Worm (Caenorhabditis elegans) whole organism, L2 larva: ENCODE data around the gene Y23B4A.1.

ENCODE experiments used
- C34F6.9 ChIP-seq: fragments of 150-350 bp; optimal IDR thresholded peaks from 2 replicates; lab custom pipeline; 2014; ENCODE audit warnings: missing biosample characterization, missing genetic modification characterization
- F13H6.1 ChIP-seq: sonication (generic microtip); optimal IDR thresholded peaks from 2 replicates; lab custom pipeline; 2016; ENCODE audit warnings: missing genetic modification characterization, missing compliant biosample characterization
- R02D3.7 ChIP-seq: fragments of 150-350 bp; optimal IDR thresholded peaks from 2 replicates; lab custom pipeline; 2014; ENCODE audit warnings: missing biosample characterization, missing genetic modification characterization
- Y55F3AM.14 ChIP-seq: fragments of 200-800 bp; sonication (Bioruptor generic); optimal IDR thresholded peaks from 2 replicates; lab custom pipeline; 2018; ENCODE audit warnings: mild to moderate bottlenecking, missing genetic modification characterization, missing compliant biosample characterization
- ZK546.5 ChIP-seq: sonication (generic microtip); optimal IDR thresholded peaks from 2 replicates; lab custom pipeline; 2017; ENCODE audit warnings: missing biosample characterization, missing genetic modification characterization
- alr-1 ChIP-seq: fragments of 150-350 bp; optimal IDR thresholded peaks from 2 replicates; lab custom pipeline; 2014; ENCODE audit warnings: missing biosample characterization, missing genetic modification characterization
- aly-2 ChIP-seq: fragments of 150-350 bp; optimal IDR thresholded peaks from 2 replicates; lab custom pipeline; 2014; ENCODE audit warnings: missing biosample characterization, missing genetic modification characterization
- blmp-1 ChIP-seq: sonication (generic microtip); optimal IDR thresholded peaks from 2 replicates; lab custom pipeline; 2017; ENCODE audit warnings: missing genetic modification characterization, mild to moderate bottlenecking, missing compliant biosample characterization, antibody characterized with exemption, moderate library complexity; ENCODE audit not compliant: insufficient read depth
- ceh-16 ChIP-seq: fragments of 150-350 bp; optimal IDR thresholded peaks from 2 replicates; lab custom pipeline; 2014; ENCODE audit warnings: missing biosample characterization, missing genetic modification characterization
- ceh-82 ChIP-seq: fragments of 150-350 bp; optimal IDR thresholded peaks from 2 replicates; lab custom pipeline; 2014; ENCODE audit warnings: missing biosample characterization, missing genetic modification characterization
- crh-2 ChIP-seq: sonication (generic microtip); optimal IDR thresholded peaks from 2 replicates; lab custom pipeline; 2017; ENCODE audit warnings: missing biosample characterization, missing genetic modification characterization
- dmd-4 ChIP-seq: sonication (generic microtip); optimal IDR thresholded peaks from 2 replicates; lab custom pipeline; 2017; ENCODE audit warnings: missing biosample characterization, missing genetic modification characterization
- egl-27 ChIP-seq: sonication (generic microtip); optimal IDR thresholded peaks from 3 replicates; lab custom pipeline; 2017; ENCODE audit warnings: missing biosample characterization, missing genetic modification reagents, missing genetic modification characterization
- elt-1 ChIP-seq: fragments of 150-350 bp; optimal IDR thresholded peaks from 2 replicates; lab custom pipeline; 2014; ENCODE audit warnings: missing biosample characterization, missing genetic modification characterization
- elt-3 ChIP-seq: sonication (generic microtip); optimal IDR thresholded peaks from 2 replicates; lab custom pipeline; 2017; ENCODE audit warnings: missing biosample characterization, missing genetic modification characterization
- fos-1 ChIP-seq: fragments of 150-350 bp; optimal IDR thresholded peaks from 2 replicates; lab custom pipeline; 2014; ENCODE audit warnings: missing biosample characterization, missing genetic modification characterization
- gmeb-1 ChIP-seq: fragments of 150-350 bp; optimal IDR thresholded peaks from 2 replicates; lab custom pipeline; 2014; ENCODE audit warnings: missing biosample characterization, missing genetic modification characterization
- lin-11 ChIP-seq: fragments of 150-350 bp; sonication (generic microtip); optimal IDR thresholded peaks from 2 replicates; lab custom pipeline; 2014; ENCODE audit warnings: missing biosample characterization, missing genetic modification characterization, inconsistent platforms, mixed read lengths
- lin-13 ChIP-seq: fragments of 150-350 bp; optimal IDR thresholded peaks from 2 replicates; lab custom pipeline; 2014; ENCODE audit warnings: missing biosample characterization, missing genetic modification reagents, missing genetic modification characterization
- lin-39 ChIP-seq: fragments of 150-350 bp; optimal IDR thresholded peaks from 2 replicates; lab custom pipeline; 2014; ENCODE audit warnings: missing biosample characterization, missing genetic modification reagents, missing genetic modification characterization
- lsy-2 ChIP-seq, 2 experiments: fragments of 150-350 bp in 1 of 2; sonication (generic microtip) in 1 of 2; optimal IDR thresholded peaks; 2 replicates each; lab custom pipeline; 2014 to 2017; ENCODE audit warnings: missing biosample characterization in 2 of 2, missing genetic modification characterization in 2 of 2
- mab-5 ChIP-seq: fragments of 150-350 bp; optimal IDR thresholded peaks from 2 replicates; lab custom pipeline; 2014; ENCODE audit warnings: missing biosample characterization, missing genetic modification characterization
- mbf-1 ChIP-seq: sonication (generic microtip); optimal IDR thresholded peaks from 2 replicates; lab custom pipeline; 2017; ENCODE audit warnings: missing biosample characterization, missing genetic modification characterization
- mdl-1 ChIP-seq, 2 experiments: fragments of 150-350 bp in 1 of 2; sonication (generic microtip) in 1 of 2; optimal IDR thresholded peaks; 2 replicates each; lab custom pipeline; 2017; ENCODE audit warnings: missing biosample characterization in 2 of 2, missing genetic modification characterization in 2 of 2
- nhr-10 ChIP-seq: sonication (generic microtip); optimal IDR thresholded peaks from 2 replicates; lab custom pipeline; 2017; ENCODE audit warnings: missing biosample characterization, missing genetic modification characterization
- nhr-11 ChIP-seq: fragments of 150-350 bp; optimal IDR thresholded peaks from 2 replicates; lab custom pipeline; 2014; ENCODE audit warnings: missing biosample characterization, missing genetic modification characterization
- nhr-12 ChIP-seq: fragments of 150-350 bp; optimal IDR thresholded peaks from 2 replicates; lab custom pipeline; 2014; ENCODE audit warnings: missing biosample characterization, missing genetic modification characterization
- nhr-129 ChIP-seq: fragments of 150-350 bp; optimal IDR thresholded peaks from 2 replicates; lab custom pipeline; 2014; ENCODE audit warnings: missing biosample characterization, missing genetic modification characterization
- nhr-21 ChIP-seq: fragments of 150-350 bp; optimal IDR thresholded peaks from 2 replicates; lab custom pipeline; 2014; ENCODE audit warnings: missing biosample characterization, missing genetic modification characterization
- nhr-23 ChIP-seq: fragments of 150-350 bp; optimal IDR thresholded peaks from 2 replicates; lab custom pipeline; 2014; ENCODE audit warnings: missing biosample characterization, missing genetic modification reagents, missing genetic modification characterization
- nhr-237 ChIP-seq: fragments of 150-350 bp; optimal IDR thresholded peaks from 2 replicates; lab custom pipeline; 2014; ENCODE audit warnings: missing biosample characterization, missing genetic modification characterization
- nhr-25 ChIP-seq: fragments of 150-350 bp; sonication (generic microtip); optimal IDR thresholded peaks from 3 replicates; lab custom pipeline; 2014; ENCODE audit warnings: missing biosample characterization, missing genetic modification characterization
- nhr-6 ChIP-seq: fragments of 150-350 bp; optimal IDR thresholded peaks from 2 replicates; lab custom pipeline; 2014; ENCODE audit warnings: missing biosample characterization, missing genetic modification characterization
- nhr-77 ChIP-seq: fragments of 150-350 bp; optimal IDR thresholded peaks from 2 replicates; lab custom pipeline; 2014; ENCODE audit warnings: missing biosample characterization, missing genetic modification characterization
- peb-1 ChIP-seq: fragments of 150-350 bp; optimal IDR thresholded peaks from 2 replicates; lab custom pipeline; 2014; ENCODE audit warnings: missing biosample characterization, missing genetic modification characterization
- sem-4 ChIP-seq: fragments of 150-350 bp; optimal IDR thresholded peaks from 2 replicates; lab custom pipeline; 2014; ENCODE audit warnings: missing biosample characterization, missing genetic modification reagents, missing genetic modification characterization
- skn-1 ChIP-seq: sonication (generic microtip); optimal IDR thresholded peaks from 2 replicates; lab custom pipeline; 2017; ENCODE audit warnings: missing biosample characterization, missing genetic modification characterization
- sma-3 ChIP-seq: sonication (generic microtip); optimal IDR thresholded peaks from 2 replicates; lab custom pipeline; 2016; ENCODE audit warnings: missing genetic modification reagents, missing genetic modification characterization, missing compliant biosample characterization
- sma-9 ChIP-seq, 2 experiments: fragments of 150-350 bp in 1 of 2; sonication (generic microtip) in 1 of 2; optimal IDR thresholded peaks; 2 replicates each; lab custom pipeline; 2014 to 2016; ENCODE audit warnings: missing genetic modification characterization in 2 of 2, mild to moderate bottlenecking in 1 of 2, missing biosample characterization in 1 of 2, missing compliant biosample characterization in 1 of 2, missing genetic modification reagents in 1 of 2, moderate library complexity in 1 of 2
- snpc-4 ChIP-seq: fragments of 150-350 bp; optimal IDR thresholded peaks from 2 replicates; lab custom pipeline; 2014; ENCODE audit warnings: missing biosample characterization, missing genetic modification characterization
- unc-39 ChIP-seq: fragments of 150-350 bp; optimal IDR thresholded peaks from 2 replicates; lab custom pipeline; 2014; ENCODE audit warnings: missing biosample characterization, missing genetic modification characterization
- unc-55 ChIP-seq: fragments of 150-350 bp; sonication (generic microtip); optimal IDR thresholded peaks from 3 replicates; lab custom pipeline; 2014; ENCODE audit warnings: missing biosample characterization, missing genetic modification reagents, missing genetic modification characterization
- unc-62 ChIP-seq: fragments of 150-350 bp; optimal IDR thresholded peaks from 2 replicates; lab custom pipeline; 2014; ENCODE audit warnings: missing biosample characterization, missing genetic modification reagents, missing genetic modification characterization
- zag-1 ChIP-seq: fragments of 150-350 bp; optimal IDR thresholded peaks from 2 replicates; lab custom pipeline; 2014; ENCODE audit warnings: missing biosample characterization, missing genetic modification characterization
- ztf-1 ChIP-seq: fragments of 200-800 bp; sonication (Bioruptor generic); conservative IDR thresholded peaks from 2 replicates; pipeline ENCODE4 v1.3.6; 2022; ENCODE audit warnings: missing genetic modification characterization, missing compliant biosample characterization
- ztf-11 ChIP-seq: sonication (generic microtip); optimal IDR thresholded peaks from 2 replicates; lab custom pipeline; 2017; ENCODE audit warnings: missing biosample characterization, missing genetic modification characterization
- ztf-4 ChIP-seq: fragments of 150-350 bp; optimal IDR thresholded peaks from 2 replicates; lab custom pipeline; 2014; ENCODE audit warnings: missing biosample characterization, missing genetic modification characterization

Y23B4A.1 gene

DNA sequence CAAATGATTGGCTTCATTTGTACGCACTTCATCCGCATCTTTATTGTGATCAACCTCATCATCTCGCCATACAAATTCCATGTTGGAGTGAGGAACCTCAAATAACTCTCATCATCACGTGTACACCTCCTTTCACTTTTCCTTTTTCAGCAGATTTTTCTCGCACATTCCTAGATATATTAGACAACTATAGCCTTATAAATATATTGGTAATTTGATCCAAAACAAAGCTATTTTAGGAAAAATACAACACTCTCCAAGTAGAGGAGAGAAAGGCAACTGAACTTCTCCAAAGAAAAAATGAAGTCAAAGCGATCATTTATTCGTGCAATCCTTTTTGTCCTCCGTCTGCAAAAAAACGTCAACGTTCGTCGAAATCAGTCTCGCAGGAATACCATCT is 41.6 kb upstream of the Y23B4A.1 start, which contains the start of gene R07E4.1:
Gene R07E4.1 (plus strand): TSS at position 301 of the 400 bp plus-strand sequence.
- TF ChIP-seq crh-2 (tag; lab: Kevin White, UChicago), result no peak
- TF ChIP-seq nhr-12, result no peak
- TF ChIP-seq lin-11 (tag; lab: Kevin White, UChicago), result no peak
- TF ChIP-seq, all 48 proteins: peak for 0

ce11 chrX:5956130-5956529 is 38.9 kb upstream of the Y23B4A.1 start:
- TF ChIP-seq peb-1 (tag; lab: Kevin White, UChicago) (no peak), ztf-11 (tag; lab: Kevin White, UChicago) (no peak), snpc-4 (tag; lab: Kevin White, UChicago) (no peak), mbf-1 (tag; lab: Kevin White, UChicago) (no peak), mab-5 (no peak), ztf-4 (tag; lab: Kevin White, UChicago) (no peak), lin-13 (GFP tag; lab: Kevin White, UChicago) (no peak), unc-55 (no peak), alr-1 (tag; lab: Kevin White, UChicago) (no peak), lin-11 (tag; lab: Kevin White, UChicago) (no peak), unc-39 (tag; lab: Kevin White, UChicago) (no peak), nhr-10 (tag; lab: Kevin White, UChicago) (no peak), lin-39 (tag; lab: Kevin White, UChicago) (no peak), ztf-1 (no peak), nhr-237 (tag; lab: Kevin White, UChicago) (no peak), Y55F3AM.14 (GFP tag; lab: Kevin White, UChicago) (no peak), crh-2 (tag; lab: Kevin White, UChicago) (no peak)

DNA sequence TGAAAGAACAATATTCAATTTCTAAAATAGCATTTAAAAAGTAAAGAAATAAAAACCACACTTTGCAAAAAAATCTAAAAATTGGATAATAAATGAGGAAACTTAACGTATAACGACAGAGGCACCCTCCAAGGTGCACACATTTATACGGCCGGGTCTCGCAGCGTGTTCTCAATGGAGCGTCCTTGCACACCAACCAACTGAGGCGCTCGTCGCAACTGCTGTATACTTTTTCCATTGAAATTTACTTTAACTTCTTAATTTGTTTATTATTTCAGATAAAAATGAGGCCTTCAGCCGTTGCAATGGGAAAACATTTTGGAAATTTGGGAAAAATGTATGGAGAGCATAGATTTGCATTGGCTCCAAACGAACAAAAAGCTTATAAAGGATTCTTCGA is 36.0 kb upstream of the Y23B4A.1 start, which contains the start of the genes R07E4.5 and R07E4.3:
Gene R07E4.5 (minus strand): TSS at position 1 of the 400 bp plus-strand sequence.
Gene R07E4.3 (plus strand): TSS at position 285 of the 400 bp plus-strand sequence.
- TF ChIP-seq lsy-2 (tag; optimal IDR thresholded peaks at IDR 0.05; lab: Kevin White, UChicago) (peak in 1 of 2 experiments; percentile 80), dmd-4 (tag; lab: Kevin White, UChicago) (no peak), unc-55 (peak; percentile 91), C34F6.9 (tag; lab: Kevin White, UChicago) (peak; percentile 67), ztf-4 (tag; lab: Kevin White, UChicago) (no peak), sma-3 (peak; percentile 74), nhr-237 (tag; lab: Kevin White, UChicago) (no peak), nhr-23 (tag; lab: Kevin White, UChicago) (no peak), unc-62 (GFP tag; lab: Kevin White, UChicago) (no peak), elt-1 (no peak), mdl-1 (tag; optimal IDR thresholded peaks at IDR 0.05; lab: Kevin White, UChicago) (no peak), egl-27 (tag; lab: Kevin White, UChicago) (peak; percentile 11), R02D3.7 (tag; lab: Kevin White, UChicago) (no peak), skn-1 (tag; lab: Kevin White, UChicago) (no peak), ZK546.5 (tag; lab: Kevin White, UChicago) (no peak), mbf-1 (tag; lab: Kevin White, UChicago) (no peak), alr-1 (tag; lab: Kevin White, UChicago) (no peak), crh-2 (tag; lab: Kevin White, UChicago) (peak; percentile 70), nhr-129 (tag; lab: Kevin White, UChicago) (peak; percentile 79), fos-1 (tag; lab: Kevin White, UChicago) (peak; percentile 58), nhr-21 (tag; lab: Kevin White, UChicago) (peak; percentile 62), elt-3 (tag; lab: Kevin White, UChicago) (no peak), nhr-10 (tag; lab: Kevin White, UChicago) (no peak), ztf-11 (tag; lab: Kevin White, UChicago) (no peak), gmeb-1 (tag; lab: Kevin White, UChicago) (peak; percentile 68), lin-11 (tag; lab: Kevin White, UChicago) (peak; percentile 77), snpc-4 (tag; lab: Kevin White, UChicago) (peak; percentile 0), mab-5 (no peak), nhr-11 (tag; lab: Kevin White, UChicago) (no peak), lin-39 (tag; lab: Kevin White, UChicago) (no peak), nhr-6 (tag; lab: Kevin White, UChicago) (peak; percentile 13), unc-39 (tag; lab: Kevin White, UChicago) (no peak), blmp-1 (tag; lab: Kevin White, UChicago) (peak; percentile 13), ceh-16 (tag; lab: Kevin White, UChicago) (no peak), aly-2 (tag; lab: Kevin White, UChicago) (no peak), zag-1 (tag; lab: Kevin White, UChicago) (no peak), lin-13 (GFP tag; lab: Kevin White, UChicago) (peak; percentile 77), F13H6.1 (tag; lab: Kevin White, UChicago) (peak; percentile 71), nhr-12 (no peak), sem-4 (tag; lab: Kevin White, UChicago) (peak; percentile 54), nhr-25 (peak; percentile 67), ceh-82 (tag; lab: Kevin White, UChicago) (no peak), nhr-77 (tag; lab: Kevin White, UChicago) (no peak), peb-1 (tag; lab: Kevin White, UChicago) (no peak), ztf-1 (no peak), sma-9 (GFP tag; optimal IDR thresholded peaks at IDR 0.05; lab: Kevin White, UChicago) (peak; percentile 81), sma-9 (tag; optimal IDR thresholded peaks at IDR 0.05; lab: Kevin White, UChicago) (no peak), Y55F3AM.14 (GFP tag; lab: Kevin White, UChicago) (no peak)
